Fruit fly (Drosophila melanogaster) whole organism, embryonic: Measurements from ENCODE around the gene yellow-e2.

Experiments used
- Bdp1 ChIP-seq: fragments of 200-800 bp; sonication (Bioruptor generic); optimal IDR thresholded peaks from 3 replicates; lab custom pipeline; 2016; ENCODE audit warnings: missing biosample characterization, missing genetic modification characterization
- Bteb2 ChIP-seq: fragments of 200-800 bp; sonication (Bioruptor generic); optimal IDR thresholded peaks from 2 replicates; lab custom pipeline; 2016; ENCODE audit warnings: missing biosample characterization, missing genetic modification characterization
- CG11085 ChIP-seq: fragments of 200-800 bp; sonication (Bioruptor generic); IDR thresholded peaks from 2 replicates; pipeline ENCODE4 v1.3.6; 2022; ENCODE audit warnings: missing biosample characterization, missing genetic modification characterization
- CG11398 ChIP-seq: fragments of 200-800 bp; sonication (Bioruptor generic); optimal IDR thresholded peaks from 2 replicates; lab custom pipeline; 2016; ENCODE audit warnings: missing biosample characterization, missing genetic modification characterization
- CG12391 ChIP-seq: fragments of 200-800 bp; sonication (Bioruptor generic); optimal IDR thresholded peaks from 3 replicates; lab custom pipeline; 2018; ENCODE audit warnings: missing biosample characterization, mild to moderate bottlenecking, missing genetic modification characterization, moderate library complexity
- CG14667 ChIP-seq: fragments of 200-800 bp; sonication (Bioruptor generic); IDR thresholded peaks from 2 replicates; pipeline ENCODE4 v1.3.6; 2022; ENCODE audit warnings: missing biosample characterization, missing genetic modification characterization
- CG16779 ChIP-seq: fragments of 200-800 bp; sonication (Bioruptor generic); IDR thresholded peaks from 2 replicates; pipeline ENCODE4 v1.3.6; 2022; ENCODE audit warnings: missing biosample characterization, missing genetic modification characterization
- CG17359 ChIP-seq: fragments of 200-800 bp; sonication (Bioruptor generic); optimal IDR thresholded peaks from 3 replicates; lab custom pipeline; 2018; ENCODE audit warnings: missing biosample characterization, mild to moderate bottlenecking, missing genetic modification characterization, moderate library complexity
- CG2889 ChIP-seq: fragments of 200-800 bp; sonication (Bioruptor generic); IDR thresholded peaks from 3 replicates; pipeline ENCODE4 v1.3.6; 2022; ENCODE audit warnings: missing biosample characterization, missing genetic modification characterization
- CG3163 ChIP-seq: fragments of 200-800 bp; sonication (Bioruptor generic); optimal IDR thresholded peaks from 3 replicates; lab custom pipeline; 2016; ENCODE audit warnings: missing biosample characterization, missing genetic modification characterization
- CG3407 ChIP-seq: fragments of 200-800 bp; sonication (Bioruptor generic); optimal IDR thresholded peaks from 2 replicates; lab custom pipeline; 2018; ENCODE audit warnings: missing biosample characterization, mild to moderate bottlenecking, missing genetic modification characterization
- CG34376 ChIP-seq: fragments of 200-800 bp; sonication (Bioruptor generic); optimal IDR thresholded peaks from 2 replicates; lab custom pipeline; 2018; ENCODE audit warnings: missing biosample characterization, mild to moderate bottlenecking, missing genetic modification characterization
- CG4617 ChIP-seq: fragments of 200-800 bp; sonication (Bioruptor generic); optimal IDR thresholded peaks from 3 replicates; lab custom pipeline; 2016; ENCODE audit warnings: missing biosample characterization, missing genetic modification characterization, borderline replicate concordance
- CG6272 ChIP-seq: fragments of 200-800 bp; sonication (Bioruptor generic); IDR thresholded peaks from 2 replicates; pipeline ENCODE4 v1.3.6; 2022; ENCODE audit warnings: missing biosample characterization, missing genetic modification characterization
- CG6654 ChIP-seq: fragments of 200-800 bp; sonication (Bioruptor generic); optimal IDR thresholded peaks from 2 replicates; lab custom pipeline; 2017; ENCODE audit warnings: missing biosample characterization, mild to moderate bottlenecking, missing genetic modification characterization
- CG6689 ChIP-seq: fragments of 200-800 bp; sonication (Bioruptor generic); IDR thresholded peaks from 2 replicates; pipeline ENCODE4 v1.3.6; 2022; ENCODE audit warnings: missing biosample characterization, missing genetic modification characterization
- CG7556 ChIP-seq: fragments of 200-800 bp; sonication (Bioruptor generic); optimal IDR thresholded peaks from 2 replicates; lab custom pipeline; 2017; ENCODE audit warnings: missing biosample characterization, mild to moderate bottlenecking, missing genetic modification characterization
- CG8478 ChIP-seq: fragments of >200 bp; optimal IDR thresholded peaks from 2 replicates; lab custom pipeline; 2018
- CG9437 ChIP-seq: fragments of 200-800 bp; sonication (Bioruptor generic); optimal IDR thresholded peaks from 2 replicates; lab custom pipeline; 2018; ENCODE audit warnings: missing biosample characterization, mild to moderate bottlenecking, missing genetic modification characterization
- CkIIα-i1 ChIP-seq: fragments of 200-800 bp; sonication (Bioruptor generic); IDR thresholded peaks from 2 replicates; pipeline ENCODE4 v1.3.6; 2022; ENCODE audit warnings: missing biosample characterization, missing genetic modification characterization
- D19A ChIP-seq: fragments of 200-800 bp; optimal IDR thresholded peaks from 3 replicates; lab custom pipeline; 2019; ENCODE audit warnings: missing biosample characterization, mild to moderate bottlenecking, missing genetic modification characterization, moderate library complexity
- Dll ChIP-seq: fragments of 200-800 bp; sonication (Bioruptor generic); IDR thresholded peaks from 4 replicates; pipeline ENCODE4 v1.3.6; 2022; ENCODE audit warnings: missing biosample characterization, missing genetic modification characterization; ENCODE audit not compliant: partially characterized antibody
- Hmx ChIP-seq: fragments of 200-800 bp; sonication (Bioruptor generic); optimal IDR thresholded peaks from 2 replicates; lab custom pipeline; 2016; ENCODE audit warnings: missing biosample characterization, missing genetic modification characterization
- Hr51 ChIP-seq, 2 experiments: fragments of 200-800 bp; sonication (Bioruptor generic); optimal IDR thresholded peaks; 2 replicates in 1 of 2; 3 replicates in 1 of 2; lab custom pipeline; 2016 to 2018; ENCODE audit warnings: missing biosample characterization in 2 of 2, missing genetic modification characterization in 2 of 2, mild to moderate bottlenecking in 1 of 2, moderate library complexity in 1 of 2
- Mad ChIP-seq: fragments of 200-800 bp; sonication (Bioruptor generic); optimal IDR thresholded peaks from 2 replicates; lab custom pipeline; 2016; ENCODE audit warnings: missing biosample characterization, missing genetic modification characterization
- Max ChIP-seq: fragments of 200-800 bp; sonication (Bioruptor generic); optimal IDR thresholded peaks from 2 replicates; lab custom pipeline; 2016; ENCODE audit warnings: missing biosample characterization, mild to moderate bottlenecking, missing genetic modification characterization
- Mes4 ChIP-seq: fragments of 200-800 bp; sonication (Bioruptor generic); optimal IDR thresholded peaks from 2 replicates; lab custom pipeline; 2016; ENCODE audit warnings: missing biosample characterization, missing genetic modification characterization
- NC2β ChIP-seq: fragments of 200-800 bp; sonication (Bioruptor generic); optimal IDR thresholded peaks from 2 replicates; lab custom pipeline; 2016; ENCODE audit warnings: missing biosample characterization, missing genetic modification characterization
- Nf-YA ChIP-seq: fragments of 200-800 bp; sonication (Bioruptor generic); IDR thresholded peaks from 2 replicates; pipeline ENCODE4 v1.3.6; 2022; ENCODE audit warnings: missing biosample characterization, missing genetic modification characterization
- Oaz ChIP-seq: fragments of 200-800 bp; sonication (Bioruptor generic); IDR thresholded peaks from 2 replicates; pipeline ENCODE4 v1.3.6; 2022; ENCODE audit warnings: missing biosample characterization, missing genetic modification characterization
- PHDP ChIP-seq: fragments of 200-800 bp; sonication (Bioruptor generic); optimal IDR thresholded peaks from 3 replicates; lab custom pipeline; 2018; ENCODE audit warnings: missing biosample characterization, mild to moderate bottlenecking, missing genetic modification characterization, moderate library complexity
- Ravus ChIP-seq: fragments of 200-800 bp; sonication (Bioruptor generic); IDR thresholded peaks from 2 replicates; pipeline ENCODE4 v1.3.6; 2022; ENCODE audit warnings: missing biosample characterization, missing genetic modification characterization
- ab ChIP-seq: fragments of 200-800 bp; sonication (Bioruptor generic); optimal IDR thresholded peaks from 2 replicates; lab custom pipeline; 2016; ENCODE audit warnings: missing biosample characterization, missing genetic modification characterization
- btn ChIP-seq: fragments of 200-800 bp; sonication (Bioruptor generic); optimal IDR thresholded peaks from 2 replicates; lab custom pipeline; 2016; ENCODE audit warnings: missing biosample characterization, missing genetic modification characterization
- cato ChIP-seq: fragments of 200-800 bp; sonication (Bioruptor generic); optimal IDR thresholded peaks from 2 replicates; lab custom pipeline; 2016; ENCODE audit warnings: missing biosample characterization, missing genetic modification characterization, borderline replicate concordance
- chinmo ChIP-seq: fragments of 200-800 bp; sonication (Bioruptor generic); IDR thresholded peaks from 4 replicates; pipeline ENCODE4 v1.3.6; 2022; ENCODE audit warnings: missing biosample characterization, missing genetic modification characterization; ENCODE audit not compliant: partially characterized antibody
- chm ChIP-seq: fragments of 200-800 bp; sonication (Bioruptor generic); IDR thresholded peaks from 2 replicates; pipeline ENCODE4 v1.3.6; 2022; ENCODE audit warnings: missing biosample characterization, missing genetic modification characterization
- croc ChIP-seq: fragments of 200-800 bp; sonication (Bioruptor generic); conservative IDR thresholded peaks from 3 replicates; pipeline ENCODE4 v1.3.6; 2022; ENCODE audit warnings: missing biosample characterization, missing genetic modification characterization
- fd64A ChIP-seq: fragments of 200-800 bp; sonication (Bioruptor generic); optimal IDR thresholded peaks from 3 replicates; lab custom pipeline; 2018; ENCODE audit warnings: missing biosample characterization, mild to moderate bottlenecking, missing genetic modification characterization
- gce ChIP-seq: fragments of 200-800 bp; sonication (Bioruptor generic); IDR thresholded peaks from 3 replicates; pipeline ENCODE4 v1.3.6; 2022; ENCODE audit warnings: missing biosample characterization, missing genetic modification characterization
- gro ChIP-seq: fragments of 200-800 bp; sonication (Bioruptor generic); optimal IDR thresholded peaks from 2 replicates; lab custom pipeline; 2016; ENCODE audit warnings: missing biosample characterization, missing genetic modification characterization
- h ChIP-seq: fragments of >200 bp; optimal IDR thresholded peaks from 2 replicates; lab custom pipeline; 2017
- lilli ChIP-seq: fragments of 200-800 bp; sonication (Bioruptor generic); optimal IDR thresholded peaks from 3 replicates; lab custom pipeline; 2016; ENCODE audit warnings: missing biosample characterization, missing genetic modification characterization
- mld ChIP-seq: fragments of 200-800 bp; sonication (Bioruptor generic); IDR thresholded peaks from 3 replicates; pipeline ENCODE4 v1.3.6; 2022; ENCODE audit warnings: missing biosample characterization, missing genetic modification characterization; ENCODE audit not compliant: partially characterized antibody
- nmo ChIP-seq: fragments of 200-800 bp; sonication (Bioruptor generic); optimal IDR thresholded peaks from 2 replicates; lab custom pipeline; 2018; ENCODE audit warnings: missing biosample characterization, mild to moderate bottlenecking, missing genetic modification characterization, moderate library complexity
- row ChIP-seq: fragments of 200-800 bp; sonication (Bioruptor generic); IDR thresholded peaks from 3 replicates; pipeline ENCODE4 v1.3.6; 2022; ENCODE audit warnings: missing biosample characterization, missing genetic modification characterization
- run ChIP-seq: fragments of 200-800 bp; sonication (Bioruptor generic); optimal IDR thresholded peaks from 3 replicates; lab custom pipeline; 2018; ENCODE audit warnings: missing biosample characterization, mild to moderate bottlenecking, missing genetic modification characterization
- slp2 ChIP-seq: fragments of 200-800 bp; sonication (Bioruptor generic); optimal IDR thresholded peaks from 2 replicates; lab custom pipeline; 2016; ENCODE audit warnings: missing biosample characterization, missing genetic modification characterization
- sob ChIP-seq: fragments of 200-800 bp; sonication (Bioruptor generic); IDR thresholded peaks from 2 replicates; pipeline ENCODE4 v1.3.6; 2022; ENCODE audit warnings: missing biosample characterization, missing genetic modification characterization
- tgo ChIP-seq: fragments of 200-800 bp; sonication (Bioruptor generic); IDR thresholded peaks from 3 replicates; pipeline ENCODE4 v1.3.6; 2022; ENCODE audit warnings: missing biosample characterization, missing genetic modification characterization
- vvl ChIP-seq: fragments of 200-800 bp; sonication (Bioruptor generic); IDR thresholded peaks from 2 replicates; pipeline ENCODE4 v1.3.6; 2022; ENCODE audit warnings: missing biosample characterization, missing genetic modification characterization

yellow-e2 gene

dm6 chr3R:13381744-13382435 is 24.9 kb downstream of the yellow-e2 start, which contains the start of the genes mRpS21 and Droj2 (continued):
- peak; percentile 9 for TF ChIP-seq CG17359
- no peak for TF ChIP-seq btn (GFP tag; lab: Kevin White, UChicago)
- peak; percentile 88 for TF ChIP-seq row (GFP tag; lab: Robert Waterston, UW)
- TF ChIP-seq CG11085, result no peak
- peak; percentile 59 for TF ChIP-seq sob
- peak; percentile 29 for TF ChIP-seq Bdp1
- TF ChIP-seq croc (GFP tag; lab: Robert Waterston, UW), result peak; percentile 17; the same call in 1 of the 3 replicates
- no peak for TF ChIP-seq chinmo (GFP tag; lab: Robert Waterston, UW)
- TF ChIP-seq slp2 (GFP tag; lab: Kevin White, UChicago), result peak; percentile 26
- peak; percentile 77 for TF ChIP-seq lilli (GFP tag; lab: Kevin White, UChicago)
- peak; percentile 50 for TF ChIP-seq CG34376 (GFP tag; lab: Kevin White, UChicago)
- no peak for TF ChIP-seq Oaz (GFP tag; lab: Robert Waterston, UW)
- no peak for TF ChIP-seq CG6654
- no peak for TF ChIP-seq gro (GFP tag; lab: Kevin White, UChicago)
- 0 out of 3 replicates have a peak, but pooled peaks have one; percentile 17 for TF ChIP-seq tgo (GFP tag; lab: Robert Waterston, UW)
- no peak for TF ChIP-seq CG16779 (GFP tag; lab: Robert Waterston, UW)
- no peak for TF ChIP-seq gce (GFP tag; lab: Robert Waterston, UW)
- TF ChIP-seq vvl, result no peak; the same call in 1 of the 2 replicates
- TF ChIP-seq CG3407, result no peak
- no peak for TF ChIP-seq mld (GFP tag; lab: Robert Waterston, UW)
- peak; percentile 25 for TF ChIP-seq ab (GFP tag; lab: Kevin White, UChicago)
- TF ChIP-seq D19A (tag; lab: Kevin White, UChicago), result peak; percentile 20
- peak; percentile 42 to 51 for TF ChIP-seq Hr51 (GFP tag; optimal IDR thresholded peaks at IDR 0.05; lab: Kevin White, UChicago)
- TF ChIP-seq cato, result no peak
- TF ChIP-seq CG7556 (GFP tag; lab: Kevin White, UChicago), result peak; percentile 22
- TF ChIP-seq Bteb2 (GFP tag; lab: Kevin White, UChicago), result no peak
- peak; percentile 20 for TF ChIP-seq CG9437
- peak; percentile 67 for TF ChIP-seq PHDP (tag; lab: Kevin White, UChicago)
- peak; percentile 25 for TF ChIP-seq Max
- peak; percentile 30; the same call in 1 of the 2 replicates for TF ChIP-seq CG6272 (GFP tag; lab: Robert Waterston, UW)
- TF ChIP-seq nmo (GFP tag; lab: Kevin White, UChicago), result peak; percentile 83
- no peak for TF ChIP-seq Ravus (GFP tag; lab: Robert Waterston, UW)
- TF ChIP-seq Nf-YA (GFP tag; lab: Robert Waterston, UW), result no peak
- TF ChIP-seq Mes4 (GFP tag; lab: Kevin White, UChicago), result no peak
- TF ChIP-seq CG14667 (GFP tag; lab: Robert Waterston, UW), result no peak
- no peak for TF ChIP-seq h (lab: Kevin White, UChicago)
- no peak for TF ChIP-seq Dll (GFP tag; lab: Robert Waterston, UW)
- no peak for TF ChIP-seq CG3163 (GFP tag; lab: Kevin White, UChicago)
- TF ChIP-seq CG6689, result no peak
- no peak for TF ChIP-seq run (tag; lab: Kevin White, UChicago)
- peak; percentile 43 for TF ChIP-seq CG4617
- TF ChIP-seq CkIIα-i1, result no peak
- TF ChIP-seq Hmx (GFP tag; lab: Kevin White, UChicago), result no peak
- peak; percentile 21 for TF ChIP-seq NC2β (GFP tag; lab: Kevin White, UChicago)
- TF ChIP-seq chm (GFP tag; lab: Robert Waterston, UW), result no peak
- peak; percentile 71 for TF ChIP-seq CG12391
- TF ChIP-seq Mad (GFP tag; lab: Kevin White, UChicago), result peak; percentile 29
- TF ChIP-seq CG2889 (GFP tag; lab: Robert Waterston, UW), result no peak
- TF ChIP-seq CG11398, result no peak
- TF ChIP-seq fd64A (GFP tag; lab: Kevin White, UChicago), result no peak
- no peak for TF ChIP-seq CG8478
